Worm (Caenorhabditis elegans): ENCODE data around the gene cyp-33E2.

DNA sequence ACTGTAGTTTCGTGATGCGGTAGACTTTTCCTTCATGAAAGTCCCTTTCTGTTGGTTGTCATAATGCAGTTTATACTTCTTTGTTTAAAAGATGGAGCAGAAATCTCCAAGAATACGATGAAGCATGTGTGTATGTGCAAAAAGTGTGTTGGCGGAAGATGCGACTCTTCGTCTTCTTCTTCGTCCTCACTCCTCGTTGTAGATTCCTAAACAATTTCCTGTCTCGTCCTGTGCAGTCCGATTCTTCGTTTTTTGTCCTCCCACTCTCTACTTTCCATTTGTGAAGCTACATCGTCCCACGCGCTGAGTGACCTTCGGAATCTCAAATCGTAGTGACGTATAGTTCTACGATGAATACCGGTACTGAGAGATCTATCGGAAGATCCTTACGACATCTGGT, 16.1 kb downstream of the cyp-33E2 start:
- TF ChIP-seq ztf-11 (tag; optimal IDR thresholded peaks at IDR 0.05) = no peak
- TF ChIP-seq snpc-1.2 (GFP tag; IDR thresholded peaks at IDR 0.05) = no peak
- TF ChIP-seq nhr-41 (GFP tag; IDR thresholded peaks at IDR 0.05) = no peak

Measured in whole organism, L4 larva.